Worm (Caenorhabditis elegans): Measurements from ENCODE around the gene T20D4.7.

The T20D4.7 gene

DNA sequence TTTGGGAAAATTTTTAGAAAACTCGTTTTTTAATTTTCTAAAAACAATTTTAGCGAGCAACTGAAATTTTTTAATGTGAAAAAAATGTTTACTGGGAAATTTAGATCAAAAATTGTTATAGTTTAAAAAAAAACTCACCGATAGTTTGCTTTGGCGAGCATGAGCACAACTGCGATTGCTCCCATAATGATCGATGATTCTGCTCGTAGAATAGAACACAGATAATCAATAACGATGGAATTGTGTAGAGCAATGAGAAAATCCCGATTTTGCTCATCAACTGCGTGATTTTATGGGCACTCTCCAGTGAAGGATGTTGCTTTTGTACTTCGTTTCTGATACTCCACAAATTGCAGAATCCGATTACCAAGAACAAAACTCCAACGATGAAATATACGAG lies 33.9 kb downstream of the T20D4.7 start:
- no peak for TF ChIP-seq hlh-26 (GFP tag; conservative IDR thresholded peaks at IDR 0.05)

DNA sequence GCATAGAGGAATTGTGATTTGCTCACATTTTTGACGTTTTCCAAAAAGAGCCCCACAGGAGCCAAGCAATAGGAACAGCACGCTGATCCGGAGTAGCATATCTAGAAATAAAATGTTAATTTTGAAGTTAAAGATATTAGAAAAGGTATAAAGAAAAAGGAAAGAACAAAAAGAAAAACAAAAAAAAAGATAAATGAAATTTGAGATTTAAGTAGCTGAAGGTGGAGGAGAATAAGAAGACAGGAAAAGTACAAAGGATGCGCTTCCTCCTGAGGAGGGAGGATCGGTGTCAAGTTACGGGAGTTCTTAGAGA lies 36.0 kb downstream of the T20D4.7 start, which contains the start of gene cfz-2:
cfz-2 (minus strand) TSS at position 101 of the 313 bp plus-strand sequence.
- no peak for TF ChIP-seq dox-1 (GFP tag; IDR thresholded peaks at IDR 0.05)
- no peak for TF ChIP-seq gei-17 (GFP tag; optimal IDR thresholded peaks at IDR 0.05)
- TF ChIP-seq lsy-27 (tag; optimal IDR thresholded peaks at IDR 0.05; ENCODE audit: borderline replicate concordance, insufficient read depth), result no peak
- no peak for TF ChIP-seq madf-6 (GFP tag; IDR thresholded peaks at IDR 0.05)
- no peak for TF ChIP-seq Y53F4B.3 (GFP tag; IDR thresholded peaks at IDR 0.05)
- TF ChIP-seq C17E4.6 (GFP tag; IDR thresholded peaks at IDR 0.05), result no peak
- no peak for TF ChIP-seq Y67H2A.10 (GFP tag; conservative IDR thresholded peaks at IDR 0.05)
- no peak for TF ChIP-seq madf-10 (tag; optimal IDR thresholded peaks at IDR 0.05)
- TF ChIP-seq ceh-58 (GFP tag; IDR thresholded peaks at IDR 0.05), result no peak
- no peak for TF ChIP-seq sea-2 (GFP tag; IDR thresholded peaks at IDR 0.05)
- TF ChIP-seq akir-1 (GFP tag; optimal IDR thresholded peaks at IDR 0.05), result no peak
- TF ChIP-seq rpc-1 (optimal IDR thresholded peaks at IDR 0.05), result no peak
- no peak for TF ChIP-seq rpc-1 (tag; optimal IDR thresholded peaks at IDR 0.05)
- TF ChIP-seq T07F8.4 (tag; optimal IDR thresholded peaks at IDR 0.05), result no peak
- TF ChIP-seq ztf-18 (tag; optimal IDR thresholded peaks at IDR 0.05), result no peak
- no peak for TF ChIP-seq ccch-3 (GFP tag; optimal IDR thresholded peaks at IDR 0.05)
- no peak for TF ChIP-seq tbp1 (GFP tag; optimal IDR thresholded peaks at IDR 0.05)

DNA sequence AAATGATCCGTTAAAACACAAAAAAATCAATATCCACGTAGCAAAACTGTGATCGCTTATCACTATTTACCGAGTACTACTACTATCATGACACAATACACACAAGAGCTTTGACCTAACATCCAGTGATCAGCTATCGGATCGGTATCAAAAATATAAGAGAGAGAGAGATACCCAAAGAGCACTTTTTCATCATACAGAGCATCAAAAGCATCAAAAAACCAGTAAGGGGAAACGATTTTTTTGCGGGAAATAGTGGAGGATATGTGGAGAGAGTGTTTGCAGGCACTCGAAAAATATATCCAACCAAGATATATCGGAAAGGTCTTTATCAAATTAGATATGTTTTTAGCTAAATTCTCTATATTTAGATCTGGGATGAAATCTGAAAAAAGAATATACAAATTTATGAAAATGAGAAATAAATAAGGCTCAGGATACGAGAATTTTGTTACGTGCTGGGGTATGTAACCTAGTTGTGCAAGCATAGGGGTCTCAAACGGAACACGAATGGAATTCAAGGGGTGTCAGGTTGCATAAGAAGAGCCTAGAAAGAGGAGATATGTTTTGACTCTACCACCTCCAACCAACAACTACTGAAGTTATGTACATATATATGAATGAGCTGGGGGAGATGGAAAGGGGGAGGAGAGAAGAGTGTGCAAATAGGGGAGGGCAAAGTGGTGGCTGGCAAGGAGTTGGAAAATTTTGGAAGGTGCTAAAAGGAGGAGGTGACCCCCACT lies 36.6 kb downstream of the T20D4.7 start:
- TF ChIP-seq F22D6.2 (tag; optimal IDR thresholded peaks at IDR 0.05) (no peak), lin-26 (GFP tag; IDR thresholded peaks at IDR 0.05) (0 out of 2 replicates have a peak, but pooled peaks have one; percentile 45), Y67H2A.10 (GFP tag; conservative IDR thresholded peaks at IDR 0.05) (no peak)

DNA sequence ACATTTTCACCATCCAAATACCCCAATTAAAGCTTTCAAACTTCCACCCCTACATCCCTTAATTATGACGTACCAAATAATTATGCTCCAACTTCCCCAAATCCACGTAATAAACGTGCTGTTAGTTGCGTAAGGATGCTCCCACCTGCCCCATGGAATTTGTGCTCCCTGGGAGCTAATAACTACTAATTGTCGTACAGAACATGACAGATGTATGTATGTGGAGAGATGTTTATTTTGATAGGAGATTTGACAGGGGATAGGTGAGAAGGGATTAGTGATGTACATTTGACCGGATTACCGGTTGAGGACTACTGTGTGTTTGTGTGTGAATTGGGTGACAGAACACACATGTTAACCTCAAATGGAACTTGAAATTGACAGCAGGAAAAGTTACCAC lies 41.1 kb downstream of the T20D4.7 start:
- TF ChIP-seq hmg-20 (GFP tag; IDR thresholded peaks at IDR 0.05) (no peak), atf-7 (tag; optimal IDR thresholded peaks at IDR 0.05) (no peak), mcd-1 (GFP tag; IDR thresholded peaks at IDR 0.05) (no peak), egl-44 (GFP tag; IDR thresholded peaks at IDR 0.05) (no peak), C17E4.6 (GFP tag; IDR thresholded peaks at IDR 0.05) (no peak), bed-2 (GFP tag; IDR thresholded peaks at IDR 0.05) (no peak), lin-26 (GFP tag; IDR thresholded peaks at IDR 0.05) (no peak), hlh-12 (tag; optimal IDR thresholded peaks at IDR 0.05) (no peak), die-1 (tag; optimal IDR thresholded peaks at IDR 0.05) (no peak)

DNA sequence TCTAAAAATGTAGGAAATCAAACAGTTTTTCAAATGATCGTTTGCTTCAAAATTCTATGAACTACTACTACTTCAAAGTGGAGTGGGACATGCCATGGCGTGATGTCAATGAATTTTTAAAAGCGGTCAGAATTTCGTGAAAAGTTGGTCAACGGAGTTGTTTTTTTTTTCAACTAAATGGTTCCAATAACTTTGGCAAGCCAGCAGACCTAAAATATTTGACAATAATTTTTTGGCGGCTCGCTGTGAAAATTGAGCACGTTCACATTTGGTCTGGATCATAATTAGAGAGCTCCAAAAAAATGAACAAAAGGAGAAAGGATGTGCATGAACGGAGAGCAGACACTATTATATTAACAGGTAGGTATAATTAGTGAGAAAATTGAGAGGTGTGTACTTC lies 41.6 kb downstream of the T20D4.7 start:
- no peak for TF ChIP-seq pha-4 (tag; optimal IDR thresholded peaks at IDR 0.05)
- TF ChIP-seq tbp1 (GFP tag; optimal IDR thresholded peaks at IDR 0.05), result no peak
- no peak for TF ChIP-seq snpc-1.3 (tag; optimal IDR thresholded peaks at IDR 0.05; ENCODE audit: insufficient read depth)
- no peak for TF ChIP-seq aptf-2 (GFP tag; conservative IDR thresholded peaks at IDR 0.05)
- TF ChIP-seq madf-3 (GFP tag; IDR thresholded peaks at IDR 0.05), result no peak
- TF ChIP-seq Y79H2A.3 (GFP tag; conservative IDR thresholded peaks at IDR 0.05), result no peak
- no peak for TF ChIP-seq ceh-91 (GFP tag; IDR thresholded peaks at IDR 0.05)
- TF ChIP-seq aptf-3 (GFP tag; IDR thresholded peaks at IDR 0.05), result no peak
